Fruit fly (Drosophila melanogaster): Measurements from ENCODE around the gene CG14391.
A peak's percentile ranks its signal among the peaks of the same experiment; 100 is the strongest.

Gene CG14391

DNA sequence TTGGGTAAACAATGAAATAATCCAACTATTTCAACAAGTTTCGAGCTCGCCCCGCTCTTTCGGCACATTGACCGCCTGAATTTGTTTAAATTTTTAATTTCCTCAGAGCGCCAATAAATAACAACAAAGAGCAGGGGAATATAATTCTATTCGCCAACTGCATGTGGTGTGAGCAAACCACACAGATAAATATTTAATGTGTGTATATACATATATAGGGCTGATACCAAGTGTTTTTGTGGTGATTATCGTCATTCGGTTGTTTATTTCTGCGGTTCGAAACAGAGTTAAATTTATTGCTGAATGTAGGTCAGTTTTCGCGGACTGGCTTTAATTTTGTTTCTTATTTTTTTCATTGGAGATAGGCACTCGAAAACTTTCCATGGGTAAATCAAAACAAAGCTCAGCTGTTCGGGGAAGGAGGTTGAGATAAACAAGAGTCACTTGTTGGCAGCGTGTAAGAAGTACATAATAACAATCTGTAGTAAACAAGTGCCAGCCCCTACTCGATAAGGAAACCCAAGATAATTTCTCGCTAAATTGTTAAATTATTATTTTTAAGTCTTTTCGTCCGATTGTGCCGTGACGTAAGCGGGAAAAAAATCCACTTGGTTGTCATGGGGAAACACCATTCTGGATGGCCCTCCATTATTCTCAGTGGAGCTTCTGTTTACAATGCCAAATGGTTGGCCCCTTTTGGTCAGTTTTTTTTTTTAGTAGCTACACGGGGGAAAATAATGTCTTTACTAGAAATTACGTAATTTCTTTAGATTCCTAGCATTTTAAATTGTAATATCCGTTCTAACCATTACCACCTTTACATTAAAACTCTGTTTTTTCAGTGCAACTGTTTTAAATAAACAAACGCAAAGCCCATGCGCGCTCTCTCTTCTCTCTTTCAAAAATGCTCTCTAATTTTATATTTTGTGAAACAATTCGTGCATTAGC, 23.2 kb upstream of the CG14391 start (continued):
- 0 out of 2 replicates have a peak, but pooled peaks have one; percentile 24 for TF ChIP-seq CG11696 (GFP tag; IDR thresholded peaks at IDR 0.05)
- TF ChIP-seq dimm (GFP tag; IDR thresholded peaks at IDR 0.05) = no peak
- TF ChIP-seq exex (tag; optimal IDR thresholded peaks at IDR 0.05) = peak; percentile 63
- peak; percentile 32 for TF ChIP-seq pb (GFP tag; optimal IDR thresholded peaks at IDR 0.05)
- no peak for TF ChIP-seq D (optimal IDR thresholded peaks at IDR 0.05)
- no peak for TF ChIP-seq D (GFP tag; optimal IDR thresholded peaks at IDR 0.05)
- peak; percentile 79 for TF ChIP-seq CG32532 (GFP tag; IDR thresholded peaks at IDR 0.05)
- no peak for TF ChIP-seq insv (GFP tag; optimal IDR thresholded peaks at IDR 0.05)
- TF ChIP-seq pnt (GFP tag; optimal IDR thresholded peaks at IDR 0.05) = peak; percentile 6
- peak; percentile 29; the same call in 2 of the 4 replicates for TF ChIP-seq Gug (GFP tag; IDR thresholded peaks at IDR 0.05)
- no peak for TF ChIP-seq Dref (GFP tag; IDR thresholded peaks at IDR 0.05)
- no peak for TF ChIP-seq cad (GFP tag; optimal IDR thresholded peaks at IDR 0.05)
- peak; percentile 9 for TF ChIP-seq org-1 (GFP tag; optimal IDR thresholded peaks at IDR 0.05)
- peak; percentile 69 for TF ChIP-seq HLH3B (GFP tag; IDR thresholded peaks at IDR 0.05)
- TF ChIP-seq CG6813 (GFP tag; optimal IDR thresholded peaks at IDR 0.05) = peak; percentile 50
- peak; percentile 82 for TF ChIP-seq ewg (GFP tag; optimal IDR thresholded peaks at IDR 0.05)
- peak; percentile 51 for TF ChIP-seq pho (GFP tag; optimal IDR thresholded peaks at IDR 0.05)
- TF ChIP-seq otp (GFP tag; IDR thresholded peaks at IDR 0.05) = 0 out of 3 replicates have a peak, but pooled peaks have one; percentile 18
- peak; percentile 21 for TF ChIP-seq Ravus (GFP tag; IDR thresholded peaks at IDR 0.05)
- no peak for TF ChIP-seq h (optimal IDR thresholded peaks at IDR 0.05)
- TF ChIP-seq ATbp (GFP tag; optimal IDR thresholded peaks at IDR 0.05) = peak; percentile 52
- peak; percentile 57 for TF ChIP-seq CG4424 (GFP tag; optimal IDR thresholded peaks at IDR 0.05)
- TF ChIP-seq CG2712 (tag; optimal IDR thresholded peaks at IDR 0.05) = peak; percentile 22
- TF ChIP-seq Dip3 (GFP tag; optimal IDR thresholded peaks at IDR 0.05) = peak; percentile 43
- TF ChIP-seq B-H2 (GFP tag; optimal IDR thresholded peaks at IDR 0.05) = no peak
- TF ChIP-seq Rx (GFP tag; IDR thresholded peaks at IDR 0.05) = peak; percentile 46; the same call in 1 of the 2 replicates
- peak; percentile 2 for TF ChIP-seq CG4820 (GFP tag; optimal IDR thresholded peaks at IDR 0.05)
- peak; percentile 79 for TF ChIP-seq CG7987 (GFP tag; optimal IDR thresholded peaks at IDR 0.05)
- TF ChIP-seq Hr3 (GFP tag; optimal IDR thresholded peaks at IDR 0.05) = peak; percentile 28
- TF ChIP-seq Ets65A (GFP tag) = peak; percentile 66
- TF ChIP-seq CG13894 (tag; optimal IDR thresholded peaks at IDR 0.05) = peak; percentile 40
- TF ChIP-seq CG4360 (GFP tag; IDR thresholded peaks at IDR 0.05) = no peak
- TF ChIP-seq CG2120 (GFP tag; optimal IDR thresholded peaks at IDR 0.05) = peak; percentile 80
- peak; percentile 25 for TF ChIP-seq Bteb2 (GFP tag; optimal IDR thresholded peaks at IDR 0.05)
- TF ChIP-seq CG4854 (GFP tag; optimal IDR thresholded peaks at IDR 0.05) = peak; percentile 10
- TF ChIP-seq mld (GFP tag; IDR thresholded peaks at IDR 0.05; ENCODE audit: partially characterized antibody) = no peak
- no peak for TF ChIP-seq eve (GFP tag; optimal IDR thresholded peaks at IDR 0.05)
- peak; percentile 2 for TF ChIP-seq CG18764 (GFP tag; optimal IDR thresholded peaks at IDR 0.05)
- peak; percentile 54; the same call in 1 of the 2 replicates for TF ChIP-seq E2f1 (GFP tag; IDR thresholded peaks at IDR 0.05)
- peak; percentile 10 for TF ChIP-seq CG6765 (GFP tag; optimal IDR thresholded peaks at IDR 0.05)
- TF ChIP-seq scrt (GFP tag; optimal IDR thresholded peaks at IDR 0.05) = peak; percentile 41
- TF ChIP-seq CG7839 (tag; optimal IDR thresholded peaks at IDR 0.05) = peak; percentile 61
- TF ChIP-seq CG1602 (GFP tag; optimal IDR thresholded peaks at IDR 0.05) = peak; percentile 25
- TF ChIP-seq Dad (GFP tag; optimal IDR thresholded peaks at IDR 0.05) = peak; percentile 9
- peak; percentile 67 for TF ChIP-seq CG17328 (GFP tag; IDR thresholded peaks at IDR 0.05)
- TF ChIP-seq CG12219 (GFP tag; optimal IDR thresholded peaks at IDR 0.05) = no peak
- peak; percentile 14 for TF ChIP-seq eyg (GFP tag; optimal IDR thresholded peaks at IDR 0.05)
- peak; percentile 49 for TF ChIP-seq CoRest (tag; optimal IDR thresholded peaks at IDR 0.05)
- 0 out of 2 replicates have a peak, but pooled peaks have one; percentile 12 for TF ChIP-seq ro (GFP tag; IDR thresholded peaks at IDR 0.05)
- TF ChIP-seq CG15269 (tag; optimal IDR thresholded peaks at IDR 0.05) = peak; percentile 67
